Worm (Caenorhabditis elegans) whole organism, young adult: ENCODE data around the gene clec-252.

ENCODE experiments used
- C06A6.2 ChIP-seq: fragments of 200-800 bp; sonication (Bioruptor generic); conservative IDR thresholded peaks from 2 replicates; pipeline ENCODE4 v1.3.6; 2022; ENCODE audit warnings: missing genetic modification characterization, missing compliant biosample characterization
- F52B5.7 ChIP-seq: sonication (generic microtip); optimal IDR thresholded peaks from 2 replicates; lab custom pipeline; 2016; ENCODE audit warnings: mild to moderate bottlenecking, missing genetic modification characterization, missing compliant biosample characterization
- dpl-1 ChIP-seq: fragments of 150-350 bp; optimal IDR thresholded peaks from 2 replicates; lab custom pipeline; 2014; ENCODE audit warnings: missing biosample characterization, missing genetic modification reagents, missing genetic modification characterization
- gei-17 ChIP-seq: fragments of 200-800 bp; sonication (Bioruptor generic); optimal IDR thresholded peaks from 2 replicates; lab custom pipeline; 2018; ENCODE audit warnings: mild to moderate bottlenecking, missing genetic modification characterization, missing compliant biosample characterization
- let-607 ChIP-seq, 2 experiments: fragments of 200-800 bp in 1 of 2; sonication (Bioruptor generic) in 1 of 2; sonication (generic microtip) in 1 of 2; optimal IDR thresholded peaks; 2 replicates each; lab custom pipeline; 2016 to 2018; ENCODE audit warnings: mild to moderate bottlenecking in 2 of 2, missing compliant biosample characterization in 2 of 2, missing genetic modification characterization in 2 of 2, moderate library complexity in 2 of 2, missing genotype in 1 of 2
- lsl-1 ChIP-seq: fragments of 200-800 bp; sonication (Bioruptor generic); optimal IDR thresholded peaks from 2 replicates; lab custom pipeline; 2018; ENCODE audit warnings: mild to moderate bottlenecking, missing genetic modification characterization, moderate library complexity, missing compliant biosample characterization
- mxl-1 ChIP-seq: sonication (generic microtip); optimal IDR thresholded peaks from 2 replicates; lab custom pipeline; 2016; ENCODE audit warnings: missing genetic modification characterization, missing compliant biosample characterization
- nfya-1 ChIP-seq: sonication (generic microtip); optimal IDR thresholded peaks from 2 replicates; lab custom pipeline; 2017; ENCODE audit warnings: antibody characterized with exemption, missing compliant biosample characterization, missing genetic modification characterization, borderline replicate concordance; ENCODE audit not compliant: insufficient read depth
- nfya-2 ChIP-seq: fragments of 200-800 bp; sonication (Bioruptor generic); IDR thresholded peaks from 2 replicates; pipeline ENCODE4 v1.3.6; 2022; ENCODE audit warnings: missing genetic modification reagents, missing genetic modification characterization, missing compliant biosample characterization
- pha-4 ChIP-seq: fragments of 150-350 bp; sonication (generic microtip); optimal IDR thresholded peaks from 2 replicates; lab custom pipeline; 2014; ENCODE audit warnings: missing biosample characterization, missing genetic modification reagents, missing genetic modification characterization
- sea-2 ChIP-seq: fragments of 200-800 bp; sonication (Bioruptor generic); IDR thresholded peaks from 2 replicates; pipeline ENCODE4 v1.3.6; 2022; ENCODE audit warnings: missing genetic modification characterization, missing compliant biosample characterization
- zim-3 ChIP-seq: sonication (generic microtip); optimal IDR thresholded peaks from 2 replicates; lab custom pipeline; 2017; ENCODE audit warnings: mild to moderate bottlenecking, missing genetic modification characterization, moderate library complexity, missing compliant biosample characterization

DNA sequence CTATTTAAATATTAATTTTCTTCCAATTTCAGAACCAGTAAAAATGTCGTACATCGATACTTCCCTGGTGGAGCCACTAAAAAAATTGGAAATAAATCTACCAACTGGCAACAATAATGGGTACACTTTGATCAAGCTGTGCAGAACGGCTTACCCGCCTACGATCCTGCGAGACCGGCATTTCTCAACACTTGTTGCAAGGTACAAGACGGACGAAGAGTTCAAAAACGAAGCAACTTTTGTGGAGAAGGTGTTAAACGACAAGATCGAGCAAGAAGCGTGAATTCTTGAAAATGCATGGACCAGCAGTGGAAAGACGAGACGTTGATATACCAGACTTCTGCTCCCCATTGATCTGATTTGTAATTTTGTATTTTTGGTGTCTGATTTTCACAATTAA, 37.3 kb downstream of the clec-252 start:
- no peak for TF ChIP-seq dpl-1 (GFP tag; lab: Kevin White, UChicago)
- no peak for TF ChIP-seq pha-4
- no peak for TF ChIP-seq F52B5.7 (tag; lab: Kevin White, UChicago)
- TF ChIP-seq nfya-1, result peak; percentile 41
- no peak for TF ChIP-seq lsl-1 (GFP tag; lab: Kevin White, UChicago)
- no peak for TF ChIP-seq sea-2 (GFP tag; lab: Robert Waterston, UW)
- no peak for TF ChIP-seq mxl-1
- TF ChIP-seq C06A6.2 (GFP tag; lab: Robert Waterston, UW), result no peak
- no peak for TF ChIP-seq gei-17 (GFP tag; lab: Kevin White, UChicago)
- no peak for TF ChIP-seq zim-3 (tag; lab: Kevin White, UChicago)
- no peak for TF ChIP-seq nfya-2 (GFP tag; lab: Robert Waterston, UW)
- TF ChIP-seq let-607 (tag; optimal IDR thresholded peaks at IDR 0.05; lab: Kevin White, UChicago), result no peak
